Worm (Caenorhabditis elegans) whole organism, L2 larva: ENCODE results near the gene Y41D4A.4.
A peak's percentile ranks its signal among the peaks of the same experiment; 100 is the strongest.

Source experiments
- C34F6.9 ChIP-seq: fragments of 150-350 bp; optimal IDR thresholded peaks from 2 replicates; lab custom pipeline; 2014; ENCODE audit warnings: missing biosample characterization, missing genetic modification characterization
- F13H6.1 ChIP-seq: sonication (generic microtip); optimal IDR thresholded peaks from 2 replicates; lab custom pipeline; 2016; ENCODE audit warnings: missing genetic modification characterization, missing compliant biosample characterization
- R02D3.7 ChIP-seq: fragments of 150-350 bp; optimal IDR thresholded peaks from 2 replicates; lab custom pipeline; 2014; ENCODE audit warnings: missing biosample characterization, missing genetic modification characterization
- Y55F3AM.14 ChIP-seq: fragments of 200-800 bp; sonication (Bioruptor generic); optimal IDR thresholded peaks from 2 replicates; lab custom pipeline; 2018; ENCODE audit warnings: mild to moderate bottlenecking, missing genetic modification characterization, missing compliant biosample characterization
- ZK546.5 ChIP-seq: sonication (generic microtip); optimal IDR thresholded peaks from 2 replicates; lab custom pipeline; 2017; ENCODE audit warnings: missing biosample characterization, missing genetic modification characterization
- alr-1 ChIP-seq: fragments of 150-350 bp; optimal IDR thresholded peaks from 2 replicates; lab custom pipeline; 2014; ENCODE audit warnings: missing biosample characterization, missing genetic modification characterization
- aly-2 ChIP-seq: fragments of 150-350 bp; optimal IDR thresholded peaks from 2 replicates; lab custom pipeline; 2014; ENCODE audit warnings: missing biosample characterization, missing genetic modification characterization
- ama-1 ChIP-seq: fragments of 150-350 bp; optimal IDR thresholded peaks from 2 replicates; lab custom pipeline; 2018; ENCODE audit warnings: inconsistent platforms
- blmp-1 ChIP-seq: sonication (generic microtip); optimal IDR thresholded peaks from 2 replicates; lab custom pipeline; 2017; ENCODE audit warnings: missing genetic modification characterization, mild to moderate bottlenecking, missing compliant biosample characterization, antibody characterized with exemption, moderate library complexity; ENCODE audit not compliant: insufficient read depth
- ceh-16 ChIP-seq: fragments of 150-350 bp; optimal IDR thresholded peaks from 2 replicates; lab custom pipeline; 2014; ENCODE audit warnings: missing biosample characterization, missing genetic modification characterization
- ceh-82 ChIP-seq: fragments of 150-350 bp; optimal IDR thresholded peaks from 2 replicates; lab custom pipeline; 2014; ENCODE audit warnings: missing biosample characterization, missing genetic modification characterization
- crh-2 ChIP-seq: sonication (generic microtip); optimal IDR thresholded peaks from 2 replicates; lab custom pipeline; 2017; ENCODE audit warnings: missing biosample characterization, missing genetic modification characterization
- dmd-4 ChIP-seq: sonication (generic microtip); optimal IDR thresholded peaks from 2 replicates; lab custom pipeline; 2017; ENCODE audit warnings: missing biosample characterization, missing genetic modification characterization
- egl-27 ChIP-seq: sonication (generic microtip); optimal IDR thresholded peaks from 3 replicates; lab custom pipeline; 2017; ENCODE audit warnings: missing biosample characterization, missing genetic modification reagents, missing genetic modification characterization
- elt-1 ChIP-seq: fragments of 150-350 bp; optimal IDR thresholded peaks from 2 replicates; lab custom pipeline; 2014; ENCODE audit warnings: missing biosample characterization, missing genetic modification characterization
- elt-3 ChIP-seq: sonication (generic microtip); optimal IDR thresholded peaks from 2 replicates; lab custom pipeline; 2017; ENCODE audit warnings: missing biosample characterization, missing genetic modification characterization
- fos-1 ChIP-seq: fragments of 150-350 bp; optimal IDR thresholded peaks from 2 replicates; lab custom pipeline; 2014; ENCODE audit warnings: missing biosample characterization, missing genetic modification characterization
- gmeb-1 ChIP-seq: fragments of 150-350 bp; optimal IDR thresholded peaks from 2 replicates; lab custom pipeline; 2014; ENCODE audit warnings: missing biosample characterization, missing genetic modification characterization
- lin-11 ChIP-seq: fragments of 150-350 bp; sonication (generic microtip); optimal IDR thresholded peaks from 2 replicates; lab custom pipeline; 2014; ENCODE audit warnings: missing biosample characterization, missing genetic modification characterization, inconsistent platforms, mixed read lengths
- lin-13 ChIP-seq: fragments of 150-350 bp; optimal IDR thresholded peaks from 2 replicates; lab custom pipeline; 2014; ENCODE audit warnings: missing biosample characterization, missing genetic modification reagents, missing genetic modification characterization
- lin-39 ChIP-seq: fragments of 150-350 bp; optimal IDR thresholded peaks from 2 replicates; lab custom pipeline; 2014; ENCODE audit warnings: missing biosample characterization, missing genetic modification reagents, missing genetic modification characterization
- lsy-2 ChIP-seq, 2 experiments: fragments of 150-350 bp in 1 of 2; sonication (generic microtip) in 1 of 2; optimal IDR thresholded peaks; 2 replicates each; lab custom pipeline; 2014 to 2017; ENCODE audit warnings: missing biosample characterization in 2 of 2, missing genetic modification characterization in 2 of 2
- mab-5 ChIP-seq: fragments of 150-350 bp; optimal IDR thresholded peaks from 2 replicates; lab custom pipeline; 2014; ENCODE audit warnings: missing biosample characterization, missing genetic modification characterization
- mbf-1 ChIP-seq: sonication (generic microtip); optimal IDR thresholded peaks from 2 replicates; lab custom pipeline; 2017; ENCODE audit warnings: missing biosample characterization, missing genetic modification characterization
- mdl-1 ChIP-seq, 2 experiments: fragments of 150-350 bp in 1 of 2; sonication (generic microtip) in 1 of 2; optimal IDR thresholded peaks; 2 replicates each; lab custom pipeline; 2017; ENCODE audit warnings: missing biosample characterization in 2 of 2, missing genetic modification characterization in 2 of 2
- nhr-10 ChIP-seq: sonication (generic microtip); optimal IDR thresholded peaks from 2 replicates; lab custom pipeline; 2017; ENCODE audit warnings: missing biosample characterization, missing genetic modification characterization
- nhr-11 ChIP-seq: fragments of 150-350 bp; optimal IDR thresholded peaks from 2 replicates; lab custom pipeline; 2014; ENCODE audit warnings: missing biosample characterization, missing genetic modification characterization
- nhr-12 ChIP-seq: fragments of 150-350 bp; optimal IDR thresholded peaks from 2 replicates; lab custom pipeline; 2014; ENCODE audit warnings: missing biosample characterization, missing genetic modification characterization
- nhr-129 ChIP-seq: fragments of 150-350 bp; optimal IDR thresholded peaks from 2 replicates; lab custom pipeline; 2014; ENCODE audit warnings: missing biosample characterization, missing genetic modification characterization
- nhr-21 ChIP-seq: fragments of 150-350 bp; optimal IDR thresholded peaks from 2 replicates; lab custom pipeline; 2014; ENCODE audit warnings: missing biosample characterization, missing genetic modification characterization
- nhr-23 ChIP-seq: fragments of 150-350 bp; optimal IDR thresholded peaks from 2 replicates; lab custom pipeline; 2014; ENCODE audit warnings: missing biosample characterization, missing genetic modification reagents, missing genetic modification characterization
- nhr-237 ChIP-seq: fragments of 150-350 bp; optimal IDR thresholded peaks from 2 replicates; lab custom pipeline; 2014; ENCODE audit warnings: missing biosample characterization, missing genetic modification characterization
- nhr-25 ChIP-seq: fragments of 150-350 bp; sonication (generic microtip); optimal IDR thresholded peaks from 3 replicates; lab custom pipeline; 2014; ENCODE audit warnings: missing biosample characterization, missing genetic modification characterization
- nhr-6 ChIP-seq: fragments of 150-350 bp; optimal IDR thresholded peaks from 2 replicates; lab custom pipeline; 2014; ENCODE audit warnings: missing biosample characterization, missing genetic modification characterization
- nhr-77 ChIP-seq: fragments of 150-350 bp; optimal IDR thresholded peaks from 2 replicates; lab custom pipeline; 2014; ENCODE audit warnings: missing biosample characterization, missing genetic modification characterization
- peb-1 ChIP-seq: fragments of 150-350 bp; optimal IDR thresholded peaks from 2 replicates; lab custom pipeline; 2014; ENCODE audit warnings: missing biosample characterization, missing genetic modification characterization
- sem-4 ChIP-seq: fragments of 150-350 bp; optimal IDR thresholded peaks from 2 replicates; lab custom pipeline; 2014; ENCODE audit warnings: missing biosample characterization, missing genetic modification reagents, missing genetic modification characterization
- skn-1 ChIP-seq: sonication (generic microtip); optimal IDR thresholded peaks from 2 replicates; lab custom pipeline; 2017; ENCODE audit warnings: missing biosample characterization, missing genetic modification characterization
- sma-3 ChIP-seq: sonication (generic microtip); optimal IDR thresholded peaks from 2 replicates; lab custom pipeline; 2016; ENCODE audit warnings: missing genetic modification reagents, missing genetic modification characterization, missing compliant biosample characterization
- sma-9 ChIP-seq, 2 experiments: fragments of 150-350 bp in 1 of 2; sonication (generic microtip) in 1 of 2; optimal IDR thresholded peaks; 2 replicates each; lab custom pipeline; 2014 to 2016; ENCODE audit warnings: missing genetic modification characterization in 2 of 2, mild to moderate bottlenecking in 1 of 2, missing biosample characterization in 1 of 2, missing compliant biosample characterization in 1 of 2, missing genetic modification reagents in 1 of 2, moderate library complexity in 1 of 2
- snpc-4 ChIP-seq: fragments of 150-350 bp; optimal IDR thresholded peaks from 2 replicates; lab custom pipeline; 2014; ENCODE audit warnings: missing biosample characterization, missing genetic modification characterization
- unc-39 ChIP-seq: fragments of 150-350 bp; optimal IDR thresholded peaks from 2 replicates; lab custom pipeline; 2014; ENCODE audit warnings: missing biosample characterization, missing genetic modification characterization
- unc-55 ChIP-seq: fragments of 150-350 bp; sonication (generic microtip); optimal IDR thresholded peaks from 3 replicates; lab custom pipeline; 2014; ENCODE audit warnings: missing biosample characterization, missing genetic modification reagents, missing genetic modification characterization
- unc-62 ChIP-seq: fragments of 150-350 bp; optimal IDR thresholded peaks from 2 replicates; lab custom pipeline; 2014; ENCODE audit warnings: missing biosample characterization, missing genetic modification reagents, missing genetic modification characterization
- zag-1 ChIP-seq: fragments of 150-350 bp; optimal IDR thresholded peaks from 2 replicates; lab custom pipeline; 2014; ENCODE audit warnings: missing biosample characterization, missing genetic modification characterization
- ztf-1 ChIP-seq: fragments of 200-800 bp; sonication (Bioruptor generic); conservative IDR thresholded peaks from 2 replicates; pipeline ENCODE4 v1.3.6; 2022; ENCODE audit warnings: missing genetic modification characterization, missing compliant biosample characterization
- ztf-11 ChIP-seq: sonication (generic microtip); optimal IDR thresholded peaks from 2 replicates; lab custom pipeline; 2017; ENCODE audit warnings: missing biosample characterization, missing genetic modification characterization
- ztf-4 ChIP-seq: fragments of 150-350 bp; optimal IDR thresholded peaks from 2 replicates; lab custom pipeline; 2014; ENCODE audit warnings: missing biosample characterization, missing genetic modification characterization

The Y41D4A.4 gene

DNA sequence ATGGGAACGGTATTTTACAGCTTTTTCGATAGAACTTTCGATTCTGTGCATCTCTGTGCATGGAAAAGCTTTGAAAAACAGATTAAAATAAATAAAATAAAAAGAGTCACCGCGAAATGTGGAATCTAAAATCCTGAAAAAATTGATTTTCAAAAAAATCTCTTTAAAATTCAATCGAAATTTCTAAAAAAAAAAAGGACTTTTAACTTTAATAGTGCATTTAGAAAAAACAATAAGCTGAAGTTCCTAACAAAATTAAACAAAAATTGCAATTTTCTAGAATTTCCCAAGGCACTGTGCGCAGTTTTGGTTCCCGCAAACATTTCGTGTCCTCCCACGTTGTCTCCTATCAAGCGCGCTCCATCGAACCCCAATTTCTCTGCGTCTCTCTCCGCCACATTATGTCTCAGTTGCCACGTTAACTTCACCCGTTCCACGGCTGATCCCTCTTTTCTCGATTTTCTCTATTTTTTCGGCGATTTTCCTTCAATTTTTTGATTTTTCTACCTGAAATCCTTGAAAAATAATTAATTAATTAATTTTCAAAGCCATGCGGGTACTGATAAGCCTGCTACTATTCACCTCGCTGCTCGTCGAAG, at the start of gene Y41D4A.4, which contains the start of gene Y41D4A.6:
TSS of gene Y41D4A.4 (plus strand) at position 549 of the 599 bp plus-strand sequence.
TSS of gene Y41D4A.6 (minus strand) at position 51 of the 599 bp plus-strand sequence.
- peak; percentile 66 for TF ChIP-seq ztf-4 (tag; lab: Kevin White, UChicago)
- TF ChIP-seq lin-11 (tag; lab: Kevin White, UChicago) = peak; percentile 38
- TF ChIP-seq nhr-11 (tag; lab: Kevin White, UChicago) = no peak
- TF ChIP-seq sem-4 (tag; lab: Kevin White, UChicago) = peak; percentile 56
- no peak for TF ChIP-seq ztf-1
- TF ChIP-seq elt-1 (tag; lab: Kevin White, UChicago) = no peak
- peak; percentile 8 for TF ChIP-seq ceh-82 (tag; lab: Kevin White, UChicago)
- peak; percentile 74 for TF ChIP-seq sma-9 (GFP tag; optimal IDR thresholded peaks at IDR 0.05; lab: Kevin White, UChicago)
- no peak for TF ChIP-seq sma-9 (tag; optimal IDR thresholded peaks at IDR 0.05; lab: Kevin White, UChicago)
- no peak for TF ChIP-seq ama-1 (lab: Kevin White, UChicago)
- peak; percentile 90 for TF ChIP-seq sma-3
- peak; percentile 72 for TF ChIP-seq nhr-25 (tag; lab: Kevin White, UChicago)
- TF ChIP-seq snpc-4 = peak; percentile 42
- TF ChIP-seq peb-1 (tag; lab: Kevin White, UChicago) = no peak
- no peak for TF ChIP-seq ztf-11 (tag; lab: Kevin White, UChicago)
- peak; percentile 44 for TF ChIP-seq zag-1 (tag; lab: Kevin White, UChicago)
- peak; percentile 100 for TF ChIP-seq crh-2 (tag; lab: Kevin White, UChicago)
- no peak for TF ChIP-seq blmp-1 (tag; lab: Kevin White, UChicago)
- peak; percentile 77 for TF ChIP-seq fos-1
- TF ChIP-seq lsy-2 (tag; optimal IDR thresholded peaks at IDR 0.05; lab: Kevin White, UChicago) = peak; percentile 52 to 87
- TF ChIP-seq alr-1 (tag; lab: Kevin White, UChicago) = no peak
- TF ChIP-seq R02D3.7 (tag; lab: Kevin White, UChicago) = no peak
- TF ChIP-seq unc-55 (GFP tag; lab: Kevin White, UChicago) = peak; percentile 90
- no peak for TF ChIP-seq dmd-4 (tag; lab: Kevin White, UChicago)
- peak; percentile 78 for TF ChIP-seq gmeb-1 (tag; lab: Kevin White, UChicago)
- TF ChIP-seq ceh-16 (tag; lab: Kevin White, UChicago) = peak; percentile 20
- TF ChIP-seq unc-39 (tag; lab: Kevin White, UChicago) = no peak
- no peak for TF ChIP-seq nhr-23 (tag; lab: Kevin White, UChicago)
- no peak for TF ChIP-seq ZK546.5 (tag; lab: Kevin White, UChicago)
- TF ChIP-seq nhr-12 (tag; lab: Kevin White, UChicago) = no peak
- peak; percentile 43 for TF ChIP-seq mab-5 (tag; lab: Kevin White, UChicago)
- TF ChIP-seq nhr-237 (tag; lab: Kevin White, UChicago) = no peak
- TF ChIP-seq elt-3 (tag; lab: Kevin White, UChicago) = no peak
- TF ChIP-seq nhr-21 = peak; percentile 59
- peak; percentile 85 for TF ChIP-seq C34F6.9 (tag; lab: Kevin White, UChicago)
- TF ChIP-seq skn-1 (tag; lab: Kevin White, UChicago) = no peak
- TF ChIP-seq nhr-6 (tag; lab: Kevin White, UChicago) = peak; percentile 31
- peak; percentile 86 for TF ChIP-seq lin-13 (GFP tag; lab: Kevin White, UChicago)
- peak in 1 of 2 experiments; percentile 69 for TF ChIP-seq mdl-1 (tag; optimal IDR thresholded peaks at IDR 0.05; lab: Kevin White, UChicago)
- TF ChIP-seq nhr-77 (tag; lab: Kevin White, UChicago) = no peak
- TF ChIP-seq Y55F3AM.14 (GFP tag; lab: Kevin White, UChicago) = peak; percentile 61
- peak; percentile 82 for TF ChIP-seq F13H6.1 (tag; lab: Kevin White, UChicago)
- no peak for TF ChIP-seq aly-2
- no peak for TF ChIP-seq lin-39
- TF ChIP-seq nhr-129 (tag; lab: Kevin White, UChicago) = peak; percentile 79
- TF ChIP-seq unc-62 (GFP tag; lab: Kevin White, UChicago) = no peak
- no peak for TF ChIP-seq egl-27
- TF ChIP-seq mbf-1 (tag; lab: Kevin White, UChicago) = no peak
- TF ChIP-seq nhr-10 = no peak
